Fruit fly (Drosophila melanogaster) whole organism, larva: ENCODE measurements around the gene eya.
A peak's percentile ranks its signal among the peaks of the same experiment; 100 is the strongest.

Source experiments
- noc ChIP-seq: fragments of 200-800 bp; sonication (Bioruptor generic); optimal IDR thresholded peaks from 3 replicates; lab custom pipeline; 2019; ENCODE audit warnings: missing biosample characterization, mild to moderate bottlenecking, missing genetic modification characterization, moderate library complexity

eya gene

dm6 chr2L:6546883-6547471 lies at the start of gene eya:
Gene eya (minus strand): TSS chr2L:6546976.
- no peak for TF ChIP-seq noc (tag; lab: Kevin White, UChicago)

- no peak for TF ChIP-seq noc (tag; lab: Kevin White, UChicago)
Measured at dm6 chr2L:6595027-6595426, 48.3 kb upstream of the eya start.

DNA sequence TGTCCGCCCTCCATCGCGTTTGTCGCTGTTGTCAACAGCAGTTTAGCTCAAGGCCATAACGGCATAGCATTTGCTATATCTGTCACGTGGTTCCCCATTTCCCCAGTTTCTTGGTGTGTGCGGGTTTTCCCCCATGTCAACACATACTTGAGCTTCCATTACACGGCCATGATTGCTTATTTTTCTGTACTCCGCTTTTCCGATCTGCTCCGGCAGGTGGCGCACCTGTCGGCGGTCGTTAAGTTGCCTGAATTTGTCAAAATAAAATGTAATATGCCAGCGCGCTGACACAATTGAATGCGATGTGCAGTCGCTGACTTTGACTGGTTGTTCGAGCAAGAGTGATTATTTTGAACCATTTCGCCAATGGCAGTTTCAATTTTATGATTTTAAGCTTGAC lies 37.6 kb upstream of the eya start:
- TF ChIP-seq noc (tag; lab: Kevin White, UChicago) = no peak

dm6 chr2L:6579045-6579444 lies 32.3 kb upstream of the eya start:
- TF ChIP-seq noc (tag; lab: Kevin White, UChicago) = no peak

DNA sequence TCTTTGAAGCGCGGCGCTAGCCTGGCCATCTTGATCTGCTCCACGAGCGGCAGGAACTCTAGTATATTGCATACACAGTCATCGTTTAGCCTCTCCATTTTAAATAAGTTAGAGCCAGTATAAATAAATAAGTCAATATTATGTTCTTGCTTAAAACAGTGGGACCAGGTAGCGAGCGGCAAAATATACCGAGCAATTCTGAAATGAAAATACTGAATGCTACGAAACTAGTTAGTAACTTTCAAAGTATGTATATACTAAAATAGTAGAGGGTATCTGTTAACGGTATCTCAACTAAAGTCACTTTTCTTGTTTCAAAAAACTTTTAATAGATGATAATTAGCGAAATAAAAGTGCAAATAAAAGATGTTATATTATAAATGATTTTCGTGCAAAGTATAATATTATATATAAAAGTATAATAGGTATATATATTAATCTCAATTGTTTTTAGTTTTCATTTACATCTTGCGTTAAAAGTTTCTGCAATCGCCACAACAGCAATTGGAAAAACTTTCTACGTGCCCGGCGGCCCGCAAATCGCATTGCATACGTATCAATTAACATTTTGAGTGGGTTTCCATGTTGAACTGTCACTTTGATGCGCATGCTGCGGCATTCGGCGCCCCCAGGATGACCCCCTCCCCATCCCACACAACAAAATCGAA lies 19.4 kb upstream of the eya start, which contains the start of gene CG13766:
CG13766 (minus strand) TSS at position 162 of the 668 bp plus-strand sequence.
- no peak for TF ChIP-seq noc (tag; lab: Kevin White, UChicago)

DNA sequence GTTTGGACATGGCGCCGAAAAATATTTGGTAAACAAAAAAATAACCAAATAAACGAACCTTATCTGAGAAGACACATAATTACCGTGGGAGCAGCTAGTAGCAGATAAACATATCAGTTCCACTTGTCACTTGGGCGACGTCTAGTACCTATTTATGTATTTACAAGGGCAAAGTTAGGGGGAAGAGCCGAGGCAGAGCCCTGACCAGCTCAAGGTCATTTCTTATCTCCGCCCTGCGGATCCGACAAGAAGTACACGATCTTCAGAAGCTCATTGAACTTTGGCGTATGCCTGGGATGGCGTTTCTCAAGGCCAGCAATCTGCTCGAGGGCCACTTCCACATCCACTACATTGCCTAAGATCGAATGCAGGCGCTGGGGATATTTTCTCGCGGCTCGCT lies 18.2 kb upstream of the eya start:
- TF ChIP-seq noc (tag; lab: Kevin White, UChicago) = peak; percentile 32

DNA sequence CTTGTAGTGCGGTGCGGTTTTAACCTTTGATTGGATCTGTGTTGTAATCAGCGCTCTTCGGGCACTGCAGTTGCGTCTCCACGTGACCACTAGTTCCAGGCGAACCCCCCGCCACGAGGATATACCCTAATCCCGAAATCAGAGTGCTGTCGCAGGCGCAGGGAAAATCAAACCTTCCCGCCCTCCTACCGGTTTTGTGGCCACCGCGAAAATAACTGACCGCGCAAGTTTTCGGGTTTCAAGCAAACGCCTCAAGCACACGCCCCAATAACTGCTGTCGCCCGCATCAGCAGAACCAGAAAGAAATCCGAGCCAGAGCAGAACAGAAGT lies 15.5 kb upstream of the eya start:
- no peak for TF ChIP-seq noc (tag; lab: Kevin White, UChicago)

DNA sequence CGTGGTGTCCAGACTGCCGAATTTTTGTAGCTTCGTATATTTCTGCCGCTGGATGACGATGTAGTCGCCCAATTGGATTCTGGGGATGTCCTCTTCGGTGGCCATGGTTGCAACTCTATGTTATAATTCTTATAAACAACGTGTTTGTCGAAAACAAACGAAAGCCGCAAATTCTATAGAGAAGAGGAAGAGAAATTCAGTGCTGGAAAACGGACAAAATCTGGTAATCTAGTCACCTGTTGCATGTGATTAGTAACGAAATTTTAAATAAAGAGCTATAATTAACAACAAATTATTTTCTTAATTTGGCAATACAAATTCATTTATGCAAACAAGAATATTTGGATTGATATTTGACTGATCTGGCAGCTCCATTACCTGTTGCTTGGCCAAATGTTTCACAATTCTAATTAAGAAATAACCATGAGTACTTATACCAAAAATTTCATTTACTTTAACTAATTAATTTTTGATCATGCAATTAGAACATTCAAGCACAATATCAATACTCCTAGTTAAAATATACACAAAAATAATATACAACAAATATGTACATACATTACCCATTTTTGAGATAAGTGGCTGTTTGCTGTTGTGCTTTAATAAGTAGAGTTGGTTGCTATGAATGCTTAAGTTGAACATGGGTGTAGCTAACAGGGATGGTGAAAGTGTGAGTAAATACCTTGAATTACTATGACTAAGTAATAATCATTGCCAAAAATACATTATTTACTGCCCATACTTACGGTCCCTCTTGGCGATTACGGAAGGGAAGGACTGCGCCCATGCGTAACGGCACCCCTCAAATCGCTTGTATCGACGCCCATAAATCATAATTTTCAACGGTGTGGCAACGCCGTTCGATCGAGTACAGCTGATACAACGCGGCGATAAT lies 14.9 kb upstream of the eya start, which contains the start of the genes Trmt6 and Ent2:
Trmt6 (minus strand) TSS at position 827 of the 895 bp plus-strand sequence.
Ent2 (plus strand) TSS at position 863 of the 895 bp plus-strand sequence.
- TF ChIP-seq noc (tag; lab: Kevin White, UChicago) = peak; percentile 95

DNA sequence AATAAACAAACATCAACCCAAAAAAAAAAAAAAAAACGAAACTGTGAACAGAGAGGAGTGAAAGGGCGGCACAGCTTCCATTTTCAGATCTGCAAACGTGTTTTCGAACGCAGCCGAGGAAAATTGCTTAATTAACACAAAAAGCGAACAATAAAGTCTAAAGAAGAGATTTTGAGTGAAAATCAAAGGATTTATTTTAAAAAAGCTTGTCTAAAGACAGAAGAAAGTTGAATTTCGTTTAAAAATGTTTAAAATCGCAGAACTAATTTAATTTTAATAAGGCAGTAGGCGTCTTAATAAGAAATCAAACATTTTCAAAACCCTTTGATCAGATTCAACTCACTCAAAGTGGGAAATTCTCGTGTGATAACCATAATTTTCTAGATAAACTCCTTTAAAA lies 12.4 kb upstream of the eya start, which contains the start of gene COX5BL:
COX5BL (plus strand) TSS at position 301 of the 400 bp plus-strand sequence.
- no peak for TF ChIP-seq noc (tag; lab: Kevin White, UChicago)

dm6 chr2L:6557429-6558384 lies 10.9 kb upstream of the eya start, which contains the start of the genes IFT52 and COX5B:
Gene IFT52 (minus strand): TSS chr2L:6557502.
Gene COX5B (plus strand): TSS chr2L:6557800.
- no peak for TF ChIP-seq noc (tag; lab: Kevin White, UChicago)

dm6 chr2L:6553797-6554188 lies 7.0 kb upstream of the eya start:
- TF ChIP-seq noc (tag; lab: Kevin White, UChicago) = no peak

DNA sequence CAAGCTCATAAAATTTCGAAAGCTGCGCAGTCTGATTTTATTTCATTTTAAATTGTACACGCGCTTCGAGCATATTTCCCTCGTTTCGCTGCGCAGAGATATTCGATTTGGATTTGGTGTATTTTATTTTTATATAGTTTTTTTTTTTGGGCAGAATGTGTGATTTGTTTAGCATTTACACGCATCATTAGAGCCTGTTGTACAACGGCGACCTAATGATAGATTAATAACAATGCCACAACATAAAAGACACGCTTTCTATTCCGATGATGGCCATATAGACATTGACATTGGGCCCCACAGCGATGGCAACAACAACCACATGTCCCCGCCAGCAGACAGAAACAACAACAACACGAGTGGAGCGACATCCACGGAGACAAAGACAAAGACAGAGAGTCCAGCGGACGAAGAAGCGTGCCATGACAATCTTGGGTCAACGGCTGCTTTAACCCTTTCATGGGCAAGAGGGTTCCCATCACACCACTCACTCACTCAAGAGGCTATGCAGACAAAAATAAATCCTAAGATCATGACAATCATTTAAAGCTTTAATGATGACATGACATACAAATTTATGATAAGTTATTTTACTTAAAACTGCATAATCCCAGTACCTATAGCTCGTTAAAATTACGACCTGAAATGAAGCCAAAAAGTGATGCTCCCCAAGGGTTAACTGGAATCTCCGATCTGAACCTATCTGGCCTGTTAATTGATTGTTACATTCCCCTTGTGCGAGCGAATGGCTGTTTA lies 6.4 kb upstream of the eya start:
- no peak for TF ChIP-seq noc (tag; lab: Kevin White, UChicago)

dm6 chr2L:6552345-6552744 lies 5.6 kb upstream of the eya start:
- TF ChIP-seq noc (tag; lab: Kevin White, UChicago) = no peak

DNA sequence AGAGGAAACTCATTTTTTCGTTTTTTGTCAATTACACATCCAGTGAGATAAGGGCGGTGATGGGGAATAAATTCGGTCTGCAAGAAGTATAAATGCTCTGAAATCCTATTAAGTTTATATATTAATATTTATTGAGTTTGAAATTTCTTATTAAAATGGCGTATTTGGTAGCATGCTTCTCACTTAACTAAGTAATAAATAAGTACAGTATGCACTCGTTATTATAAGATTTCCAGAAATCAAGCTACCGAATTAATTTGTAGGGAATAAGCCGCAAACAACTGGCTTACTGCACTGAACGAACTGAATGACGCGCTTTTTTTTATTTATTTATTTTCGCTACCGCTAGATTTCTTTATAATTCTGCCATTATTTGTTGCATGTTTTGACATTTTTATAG lies 4.7 kb upstream of the eya start:
- no peak for TF ChIP-seq noc (tag; lab: Kevin White, UChicago)
